Fruit fly (Drosophila melanogaster): ENCODE results near the gene CG43059.

DNA sequence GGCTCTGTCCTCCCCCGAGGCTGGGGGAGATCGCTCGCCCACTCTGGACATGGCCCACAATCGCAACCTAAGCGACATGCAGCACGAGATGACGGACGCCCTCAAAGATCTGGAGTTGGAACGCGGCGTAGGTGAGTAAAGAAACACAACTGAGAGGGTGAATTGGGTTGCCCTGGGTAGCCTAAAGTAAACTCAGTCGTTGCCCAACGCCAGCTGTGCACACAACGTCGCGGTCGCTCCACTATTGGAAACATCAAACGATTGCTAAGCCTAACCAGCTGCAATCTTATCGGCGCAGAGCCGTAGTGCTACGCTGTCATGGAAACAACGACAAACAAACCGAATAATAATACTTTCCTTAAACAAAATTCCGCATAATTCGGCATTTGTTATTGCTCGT is 28.6 kb upstream of the CG43059 start:
- TF ChIP-seq Dll (optimal IDR thresholded peaks at IDR 0.05) = no peak
- TF ChIP-seq EcR (GFP tag; optimal IDR thresholded peaks at IDR 0.05) = no peak
